1 fruit fly cellular context compared by ENCODE assay signal in the genomic region with DNA sequence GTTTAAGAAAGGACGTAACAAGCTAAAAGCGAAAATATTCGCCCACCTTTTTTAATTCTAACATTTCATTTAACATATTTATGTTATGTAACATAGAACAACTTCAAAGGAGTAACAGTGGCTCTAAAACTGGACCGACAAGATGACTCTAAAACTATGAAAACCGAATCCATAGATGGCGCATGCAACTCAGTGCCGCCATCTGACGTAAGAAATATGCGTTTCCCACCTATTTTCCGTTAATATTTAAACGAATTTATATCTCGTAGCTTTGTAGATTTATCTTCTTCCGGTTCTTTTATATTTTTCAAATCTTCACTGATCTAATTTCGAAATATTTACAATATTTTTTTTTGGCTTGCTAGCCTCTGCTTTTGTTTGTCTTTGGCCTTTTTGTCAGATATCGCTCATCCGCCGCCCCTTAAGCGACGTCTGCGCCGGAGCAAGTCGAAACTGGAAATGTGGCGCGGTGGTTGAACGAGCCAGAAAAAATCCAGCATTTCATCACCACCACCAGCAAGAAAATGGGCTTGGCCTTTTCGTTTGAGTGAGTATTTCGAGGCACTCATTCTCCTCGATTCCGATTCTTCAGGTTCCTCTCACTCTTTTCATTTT.
TF ChIP-seq lines count a peak whose summit lies in the region.

No protein-coding gene starts in this region.

TF ChIP-seq in whole organism, embryonic, 481 proteins besides CTCF, POLR2A, EP300 and RAD21 (continued from another document and continues in another):
- TF ChIP-seq ab (GFP tag; optimal IDR thresholded peaks at IDR 0.05; lab: Kevin White, UChicago) (peak; percentile 27), ERR (GFP tag; optimal IDR thresholded peaks at IDR 0.05; lab: Kevin White, UChicago) (no peak), Opbp (GFP tag; IDR thresholded peaks at IDR 0.05; lab: Robert Waterston, UW; ENCODE audit: partially characterized antibody) (0 out of 3 replicates have a peak, but pooled peaks have one; percentile 37), CG2678 (tag; optimal IDR thresholded peaks at IDR 0.05; lab: Kevin White, UChicago) (no peak), Vsx1 (GFP tag; optimal IDR thresholded peaks at IDR 0.05; lab: Kevin White, UChicago) (no peak), slou (GFP tag; optimal IDR thresholded peaks at IDR 0.05; lab: Kevin White, UChicago) (no peak), Usf (GFP tag; optimal IDR thresholded peaks at IDR 0.05; lab: Kevin White, UChicago) (no peak), B-H2 (GFP tag; optimal IDR thresholded peaks at IDR 0.05; lab: Kevin White, UChicago) (no peak), scrt (GFP tag; optimal IDR thresholded peaks at IDR 0.05; lab: Kevin White, UChicago) (no peak), CG9727 (GFP tag; optimal IDR thresholded peaks at IDR 0.05; lab: Kevin White, UChicago) (no peak), nmo (GFP tag; optimal IDR thresholded peaks at IDR 0.05; lab: Kevin White, UChicago) (peak; percentile 51), CG14710 (tag; optimal IDR thresholded peaks at IDR 0.05; lab: Kevin White, UChicago) (peak; percentile 27), CG31441 (GFP tag; IDR thresholded peaks at IDR 0.05; lab: Robert Waterston, UW) (peak; percentile 30; the same call in 1 of the 2 replicates), CG2202 (tag; optimal IDR thresholded peaks at IDR 0.05; lab: Kevin White, UChicago) (no peak), ttk (GFP tag; IDR thresholded peaks at IDR 0.05; lab: Robert Waterston, UW) (no peak), Hr3 (GFP tag; optimal IDR thresholded peaks at IDR 0.05; lab: Kevin White, UChicago) (peak; percentile 27), CG5180 (GFP tag; optimal IDR thresholded peaks at IDR 0.05; lab: Kevin White, UChicago) (peak; percentile 27), toy (GFP tag; IDR thresholded peaks at IDR 0.05; lab: Robert Waterston, UW) (no peak), luna (GFP tag; optimal IDR thresholded peaks at IDR 0.05; lab: Kevin White, UChicago) (no peak), Antp (GFP tag; optimal IDR thresholded peaks at IDR 0.05; lab: Kevin White, UChicago) (peak; percentile 25), br (optimal IDR thresholded peaks at IDR 0.05; lab: Kevin White, UChicago) (no peak), CG7372 (GFP tag; IDR thresholded peaks at IDR 0.05; lab: Robert Waterston, UW) (no peak), fd102C (GFP tag; optimal IDR thresholded peaks at IDR 0.05; lab: Kevin White, UChicago) (no peak), sug (tag; optimal IDR thresholded peaks at IDR 0.05; lab: Kevin White, UChicago) (no peak), Ssrp (tag; optimal IDR thresholded peaks at IDR 0.05; lab: Kevin White, UChicago) (no peak), aop (GFP tag; IDR thresholded peaks at IDR 0.05; lab: Robert Waterston, UW) (no peak), Rfx (GFP tag; IDR thresholded peaks at IDR 0.05; lab: Robert Waterston, UW) (peak; percentile 33; the same call in 1 of the 2 replicates), CG9797 (GFP tag; optimal IDR thresholded peaks at IDR 0.05; lab: Kevin White, UChicago) (no peak), crc (GFP tag; optimal IDR thresholded peaks at IDR 0.05; lab: Kevin White, UChicago) (no peak), BEAF-32 (GFP tag; optimal IDR thresholded peaks at IDR 0.05; lab: Kevin White, UChicago) (no peak), pan (optimal IDR thresholded peaks at IDR 0.05; lab: Kevin White, UChicago) (no peak), pan (GFP tag; optimal IDR thresholded peaks at IDR 0.05 in 1 of 2, IDR thresholded peaks at IDR 0.05 in 1 of 2) (no peak), ro (GFP tag; IDR thresholded peaks at IDR 0.05; lab: Robert Waterston, UW) (no peak), yki (optimal IDR thresholded peaks at IDR 0.05; lab: Kevin White, UChicago) (no peak), nom (GFP tag; optimal IDR thresholded peaks at IDR 0.05; lab: Kevin White, UChicago) (no peak), CG15011 (GFP tag; optimal IDR thresholded peaks at IDR 0.05; lab: Kevin White, UChicago) (no peak), tio (GFP tag; optimal IDR thresholded peaks at IDR 0.05; lab: Kevin White, UChicago) (no peak), D19A (tag; optimal IDR thresholded peaks at IDR 0.05; lab: Kevin White, UChicago) (peak; percentile 20), CG32767 (GFP tag; IDR thresholded peaks at IDR 0.05; lab: Robert Waterston, UW) (no peak), jing (GFP tag; optimal IDR thresholded peaks at IDR 0.05; lab: Kevin White, UChicago) (no peak), CG3163 (GFP tag; optimal IDR thresholded peaks at IDR 0.05; lab: Kevin White, UChicago) (peak; percentile 15), Doc2 (GFP tag; IDR thresholded peaks at IDR 0.05; lab: Robert Waterston, UW) (no peak), CG8290 (GFP tag; optimal IDR thresholded peaks at IDR 0.05; lab: Kevin White, UChicago) (peak; percentile 43), CG8290 (tag; optimal IDR thresholded peaks at IDR 0.05; lab: Kevin White, UChicago) (no peak), CG11456 (GFP tag; IDR thresholded peaks at IDR 0.05; lab: Robert Waterston, UW) (no peak), CG7839 (tag; optimal IDR thresholded peaks at IDR 0.05; lab: Kevin White, UChicago) (peak; percentile 52), da (GFP tag; optimal IDR thresholded peaks at IDR 0.05; lab: Kevin White, UChicago) (no peak), CG10267 (tag; optimal IDR thresholded peaks at IDR 0.05; lab: Kevin White, UChicago) (peak; percentile 40), CG4617 (GFP tag; optimal IDR thresholded peaks at IDR 0.05; lab: Kevin White, UChicago; ENCODE audit: borderline replicate concordance) (peak; percentile 24), ftz-f1 (GFP tag; optimal IDR thresholded peaks at IDR 0.05; lab: Kevin White, UChicago) (no peak), Hr39 (optimal IDR thresholded peaks at IDR 0.05; lab: Kevin White, UChicago) (no peak), CG11398 (GFP tag; optimal IDR thresholded peaks at IDR 0.05; lab: Kevin White, UChicago) (peak; percentile 3), CG32532 (GFP tag; IDR thresholded peaks at IDR 0.05; lab: Robert Waterston, UW) (peak; percentile 52; the same call in 1 of the 2 replicates), dati (GFP tag; IDR thresholded peaks at IDR 0.05; lab: Robert Waterston, UW) (no peak), btn (GFP tag; optimal IDR thresholded peaks at IDR 0.05; lab: Kevin White, UChicago) (peak; percentile 13), tx (GFP tag; optimal IDR thresholded peaks at IDR 0.05; lab: Kevin White, UChicago) (peak; percentile 16), cad (GFP tag; optimal IDR thresholded peaks at IDR 0.05; lab: Kevin White, UChicago) (peak; percentile 94), zfh2 (GFP tag; optimal IDR thresholded peaks at IDR 0.05; lab: Kevin White, UChicago) (no peak), CG7271 (tag; optimal IDR thresholded peaks at IDR 0.05; lab: Kevin White, UChicago) (peak; percentile 12), Hr78 (GFP tag; optimal IDR thresholded peaks at IDR 0.05; lab: Kevin White, UChicago) (no peak), NK7.1 (GFP tag; optimal IDR thresholded peaks at IDR 0.05; lab: Kevin White, UChicago) (no peak), CG1602 (GFP tag; optimal IDR thresholded peaks at IDR 0.05; lab: Kevin White, UChicago) (peak; percentile 37), CG12391 (tag; optimal IDR thresholded peaks at IDR 0.05; lab: Kevin White, UChicago) (peak; percentile 27), slp2 (GFP tag; optimal IDR thresholded peaks at IDR 0.05; lab: Kevin White, UChicago) (no peak), Oaz (GFP tag; IDR thresholded peaks at IDR 0.05; lab: Robert Waterston, UW) (no peak), CG4707 (GFP tag; optimal IDR thresholded peaks at IDR 0.05; lab: Kevin White, UChicago) (no peak), Fer2 (tag; optimal IDR thresholded peaks at IDR 0.05; lab: Kevin White, UChicago) (no peak), CG10431 (GFP tag; optimal IDR thresholded peaks at IDR 0.05; lab: Kevin White, UChicago) (no peak), Blimp-1 (GFP tag; optimal IDR thresholded peaks at IDR 0.05; lab: Kevin White, UChicago) (peak; percentile 18), z (GFP tag; IDR thresholded peaks at IDR 0.05; lab: Robert Waterston, UW) (peak; percentile 95), Ets65A (GFP tag; lab: Kevin White, UChicago) (peak; percentile 95), mirr (GFP tag; optimal IDR thresholded peaks at IDR 0.05; lab: Kevin White, UChicago) (no peak), h (optimal IDR thresholded peaks at IDR 0.05; lab: Kevin White, UChicago) (no peak), Side (GFP tag; optimal IDR thresholded peaks at IDR 0.05; lab: Kevin White, UChicago) (peak; percentile 11), CG9932 (GFP tag; IDR thresholded peaks at IDR 0.05; lab: Robert Waterston, UW) (no peak), Med (GFP tag; lab: Kevin White, UChicago) (peak; percentile 91), CG17328 (GFP tag; IDR thresholded peaks at IDR 0.05; lab: Robert Waterston, UW) (peak; percentile 17; the same call in 1 of the 2 replicates), bcd (GFP tag; optimal IDR thresholded peaks at IDR 0.05; lab: Kevin White, UChicago) (no peak), Pdp1 (GFP tag; optimal IDR thresholded peaks at IDR 0.05; lab: Kevin White, UChicago) (peak; percentile 23 to 94), org-1 (GFP tag; optimal IDR thresholded peaks at IDR 0.05; lab: Kevin White, UChicago) (no peak), CG10979 (tag; optimal IDR thresholded peaks at IDR 0.05; lab: Kevin White, UChicago) (peak; percentile 19), ase (GFP tag; IDR thresholded peaks at IDR 0.05; lab: Robert Waterston, UW) (no peak), mam (GFP tag; optimal IDR thresholded peaks at IDR 0.05; lab: Kevin White, UChicago) (peak; percentile 17), CG12299 (tag; optimal IDR thresholded peaks at IDR 0.05; lab: Kevin White, UChicago) (no peak), D (optimal IDR thresholded peaks at IDR 0.05; lab: Kevin White, UChicago) (no peak), D (GFP tag; optimal IDR thresholded peaks at IDR 0.05; lab: Kevin White, UChicago) (peak; percentile 8), peb (GFP tag; IDR thresholded peaks at IDR 0.05; lab: Robert Waterston, UW) (no peak), NC2α (GFP tag; optimal IDR thresholded peaks at IDR 0.05; lab: Kevin White, UChicago) (no peak), CG34224 (GFP tag; IDR thresholded peaks at IDR 0.05; lab: Robert Waterston, UW; ENCODE audit: partially characterized antibody) (no peak), CG4820 (GFP tag; optimal IDR thresholded peaks at IDR 0.05; lab: Kevin White, UChicago) (peak; percentile 50), lbe (GFP tag; optimal IDR thresholded peaks at IDR 0.05; lab: Kevin White, UChicago) (no peak), crp (GFP tag; optimal IDR thresholded peaks at IDR 0.05; lab: Kevin White, UChicago) (no peak), grau (tag; optimal IDR thresholded peaks at IDR 0.05; lab: Kevin White, UChicago) (peak; percentile 44), zen (tag; optimal IDR thresholded peaks at IDR 0.05; lab: Kevin White, UChicago) (no peak), repo (GFP tag; optimal IDR thresholded peaks at IDR 0.05; lab: Kevin White, UChicago) (no peak), HmgD (GFP tag; optimal IDR thresholded peaks at IDR 0.05; lab: Kevin White, UChicago) (peak; percentile 51), so (GFP tag; IDR thresholded peaks at IDR 0.05; lab: Robert Waterston, UW) (no peak), Dad (GFP tag; optimal IDR thresholded peaks at IDR 0.05; lab: Kevin White, UChicago) (no peak), CG9609 (GFP tag; optimal IDR thresholded peaks at IDR 0.05; lab: Kevin White, UChicago) (peak; percentile 41), her (GFP tag; optimal IDR thresholded peaks at IDR 0.05; lab: Kevin White, UChicago) (no peak), Hey (tag; optimal IDR thresholded peaks at IDR 0.05; lab: Kevin White, UChicago) (no peak), CG10543 (GFP tag; optimal IDR thresholded peaks at IDR 0.05; lab: Kevin White, UChicago) (no peak), bbx (GFP tag; IDR thresholded peaks at IDR 0.05; lab: Robert Waterston, UW; ENCODE audit: partially characterized antibody) (no peak), al (GFP tag; IDR thresholded peaks at IDR 0.05; lab: Robert Waterston, UW) (no peak), E2f2 (GFP tag; IDR thresholded peaks at IDR 0.05; lab: Robert Waterston, UW) (peak; percentile 18; the same call in 1 of the 2 replicates), p53 (GFP tag; optimal IDR thresholded peaks at IDR 0.05; lab: Kevin White, UChicago) (no peak), CG2129 (GFP tag; IDR thresholded peaks at IDR 0.05; lab: Robert Waterston, UW; ENCODE audit: partially characterized antibody) (no peak), Dbx (GFP tag; IDR thresholded peaks at IDR 0.05; lab: Robert Waterston, UW) (no peak), CG13296 (GFP tag; optimal IDR thresholded peaks at IDR 0.05; lab: Kevin White, UChicago) (no peak), usp (GFP tag; optimal IDR thresholded peaks at IDR 0.05; lab: Kevin White, UChicago) (no peak), sens (GFP tag; lab: Kevin White, UChicago) (peak; percentile 90), Mrtf (GFP tag; IDR thresholded peaks at IDR 0.05; lab: Robert Waterston, UW) (no peak), ssp (GFP tag; IDR thresholded peaks at IDR 0.05; lab: Robert Waterston, UW) (no peak), CG11723 (GFP tag; optimal IDR thresholded peaks at IDR 0.05; lab: Kevin White, UChicago) (no peak), C15 (GFP tag; IDR thresholded peaks at IDR 0.05; lab: Robert Waterston, UW) (no peak), Fer1 (GFP tag; optimal IDR thresholded peaks at IDR 0.05; lab: Kevin White, UChicago) (no peak), gem (tag; optimal IDR thresholded peaks at IDR 0.05; lab: Kevin White, UChicago) (peak; percentile 42), BtbVII (GFP tag; optimal IDR thresholded peaks at IDR 0.05; lab: Kevin White, UChicago) (no peak), CG42726 (GFP tag; IDR thresholded peaks at IDR 0.05; lab: Robert Waterston, UW; ENCODE audit: partially characterized antibody) (0 out of 2 replicates have a peak, but pooled peaks have one; percentile 38), Abd-B (GFP tag; optimal IDR thresholded peaks at IDR 0.05; lab: Kevin White, UChicago) (no peak), CG16815 (GFP tag; optimal IDR thresholded peaks at IDR 0.05; lab: Kevin White, UChicago) (no peak), pita (GFP tag; optimal IDR thresholded peaks at IDR 0.05; lab: Kevin White, UChicago) (peak; percentile 58), lola (GFP tag; optimal IDR thresholded peaks at IDR 0.05; lab: Kevin White, UChicago) (peak in 1 of 3 experiments; percentile 19), Xrp1 (GFP tag; IDR thresholded peaks at IDR 0.05; lab: Robert Waterston, UW) (0 out of 2 replicates have a peak, but pooled peaks have one; percentile 32), Atf6 (GFP tag; IDR thresholded peaks at IDR 0.05; lab: Robert Waterston, UW) (no peak), CG18011 (GFP tag; optimal IDR thresholded peaks at IDR 0.05; lab: Kevin White, UChicago) (peak; percentile 18), gfzf (GFP tag; optimal IDR thresholded peaks at IDR 0.05; lab: Kevin White, UChicago) (peak; percentile 4), Dfd (GFP tag; optimal IDR thresholded peaks at IDR 0.05; lab: Kevin White, UChicago) (no peak), Six4 (GFP tag; optimal IDR thresholded peaks at IDR 0.05; lab: Kevin White, UChicago) (no peak)
